Worm (Caenorhabditis elegans) whole organism, late embryonic: ENCODE results near the gene C25F9.16.

Experiments
- ama-1 ChIP-seq: fragments of 150-350 bp; optimal IDR thresholded peaks from 2 replicates; lab custom pipeline; 2014
- nhr-11 ChIP-seq: fragments of 150-350 bp; optimal IDR thresholded peaks from 2 replicates; lab custom pipeline; 2014; ENCODE audit warnings: missing biosample characterization, missing genetic modification characterization
- nhr-232 ChIP-seq: sonication (generic microtip); optimal IDR thresholded peaks from 2 replicates; lab custom pipeline; 2016; ENCODE audit warnings: missing genetic modification characterization, missing compliant biosample characterization
- ref-2 ChIP-seq: sonication (generic microtip); optimal IDR thresholded peaks from 2 replicates; lab custom pipeline; 2016; ENCODE audit warnings: missing genetic modification characterization, missing compliant biosample characterization
- unc-86 ChIP-seq: sonication (generic microtip); optimal IDR thresholded peaks from 2 replicates; lab custom pipeline; 2016; ENCODE audit warnings: missing genetic modification characterization, missing compliant biosample characterization

- TF ChIP-seq unc-86 (tag; lab: Kevin White, UChicago), result no peak
- no peak for TF ChIP-seq ama-1 (lab: Kevin White, UChicago)
- no peak for TF ChIP-seq ref-2 (tag; lab: Kevin White, UChicago)
- no peak for TF ChIP-seq nhr-232 (tag; lab: Kevin White, UChicago)
- no peak for TF ChIP-seq nhr-11 (tag; lab: Kevin White, UChicago)
These were observed 15.4 kb downstream of the C25F9.16 start, which contains the start of gene M04C3.5 for ce11 chrV:19449544-19449943.
